Worm (Caenorhabditis elegans) whole organism, L2 larva: Measurements from ENCODE around the gene Y49F6B.8.

Source experiments
- C34F6.9 ChIP-seq: fragments of 150-350 bp; optimal IDR thresholded peaks from 2 replicates; lab custom pipeline; 2014; ENCODE audit warnings: missing biosample characterization, missing genetic modification characterization
- R02D3.7 ChIP-seq: fragments of 150-350 bp; optimal IDR thresholded peaks from 2 replicates; lab custom pipeline; 2014; ENCODE audit warnings: missing biosample characterization, missing genetic modification characterization
- Y55F3AM.14 ChIP-seq: fragments of 200-800 bp; sonication (Bioruptor generic); optimal IDR thresholded peaks from 2 replicates; lab custom pipeline; 2018; ENCODE audit warnings: mild to moderate bottlenecking, missing genetic modification characterization, missing compliant biosample characterization
- alr-1 ChIP-seq: fragments of 150-350 bp; optimal IDR thresholded peaks from 2 replicates; lab custom pipeline; 2014; ENCODE audit warnings: missing biosample characterization, missing genetic modification characterization
- aly-2 ChIP-seq: fragments of 150-350 bp; optimal IDR thresholded peaks from 2 replicates; lab custom pipeline; 2014; ENCODE audit warnings: missing biosample characterization, missing genetic modification characterization
- ama-1 ChIP-seq: fragments of 150-350 bp; optimal IDR thresholded peaks from 2 replicates; lab custom pipeline; 2018; ENCODE audit warnings: inconsistent platforms
- blmp-1 ChIP-seq: sonication (generic microtip); optimal IDR thresholded peaks from 2 replicates; lab custom pipeline; 2017; ENCODE audit warnings: missing genetic modification characterization, mild to moderate bottlenecking, missing compliant biosample characterization, antibody characterized with exemption, moderate library complexity; ENCODE audit not compliant: insufficient read depth
- ceh-16 ChIP-seq: fragments of 150-350 bp; optimal IDR thresholded peaks from 2 replicates; lab custom pipeline; 2014; ENCODE audit warnings: missing biosample characterization, missing genetic modification characterization
- ceh-82 ChIP-seq: fragments of 150-350 bp; optimal IDR thresholded peaks from 2 replicates; lab custom pipeline; 2014; ENCODE audit warnings: missing biosample characterization, missing genetic modification characterization
- crh-2 ChIP-seq: sonication (generic microtip); optimal IDR thresholded peaks from 2 replicates; lab custom pipeline; 2017; ENCODE audit warnings: missing biosample characterization, missing genetic modification characterization
- dmd-4 ChIP-seq: sonication (generic microtip); optimal IDR thresholded peaks from 2 replicates; lab custom pipeline; 2017; ENCODE audit warnings: missing biosample characterization, missing genetic modification characterization
- egl-27 ChIP-seq: sonication (generic microtip); optimal IDR thresholded peaks from 3 replicates; lab custom pipeline; 2017; ENCODE audit warnings: missing biosample characterization, missing genetic modification reagents, missing genetic modification characterization
- elt-1 ChIP-seq: fragments of 150-350 bp; optimal IDR thresholded peaks from 2 replicates; lab custom pipeline; 2014; ENCODE audit warnings: missing biosample characterization, missing genetic modification characterization
- elt-3 ChIP-seq: sonication (generic microtip); optimal IDR thresholded peaks from 2 replicates; lab custom pipeline; 2017; ENCODE audit warnings: missing biosample characterization, missing genetic modification characterization
- fos-1 ChIP-seq: fragments of 150-350 bp; optimal IDR thresholded peaks from 2 replicates; lab custom pipeline; 2014; ENCODE audit warnings: missing biosample characterization, missing genetic modification characterization
- gmeb-1 ChIP-seq: fragments of 150-350 bp; optimal IDR thresholded peaks from 2 replicates; lab custom pipeline; 2014; ENCODE audit warnings: missing biosample characterization, missing genetic modification characterization
- lin-13 ChIP-seq: fragments of 150-350 bp; optimal IDR thresholded peaks from 2 replicates; lab custom pipeline; 2014; ENCODE audit warnings: missing biosample characterization, missing genetic modification reagents, missing genetic modification characterization
- mab-5 ChIP-seq: fragments of 150-350 bp; optimal IDR thresholded peaks from 2 replicates; lab custom pipeline; 2014; ENCODE audit warnings: missing biosample characterization, missing genetic modification characterization
- mbf-1 ChIP-seq: sonication (generic microtip); optimal IDR thresholded peaks from 2 replicates; lab custom pipeline; 2017; ENCODE audit warnings: missing biosample characterization, missing genetic modification characterization
- mdl-1 ChIP-seq, 2 experiments: fragments of 150-350 bp in 1 of 2; sonication (generic microtip) in 1 of 2; optimal IDR thresholded peaks; 2 replicates each; lab custom pipeline; 2017; ENCODE audit warnings: missing biosample characterization in 2 of 2, missing genetic modification characterization in 2 of 2
- nhr-10 ChIP-seq: sonication (generic microtip); optimal IDR thresholded peaks from 2 replicates; lab custom pipeline; 2017; ENCODE audit warnings: missing biosample characterization, missing genetic modification characterization
- nhr-11 ChIP-seq: fragments of 150-350 bp; optimal IDR thresholded peaks from 2 replicates; lab custom pipeline; 2014; ENCODE audit warnings: missing biosample characterization, missing genetic modification characterization
- nhr-12 ChIP-seq: fragments of 150-350 bp; optimal IDR thresholded peaks from 2 replicates; lab custom pipeline; 2014; ENCODE audit warnings: missing biosample characterization, missing genetic modification characterization
- nhr-129 ChIP-seq: fragments of 150-350 bp; optimal IDR thresholded peaks from 2 replicates; lab custom pipeline; 2014; ENCODE audit warnings: missing biosample characterization, missing genetic modification characterization
- nhr-21 ChIP-seq: fragments of 150-350 bp; optimal IDR thresholded peaks from 2 replicates; lab custom pipeline; 2014; ENCODE audit warnings: missing biosample characterization, missing genetic modification characterization
- nhr-23 ChIP-seq: fragments of 150-350 bp; optimal IDR thresholded peaks from 2 replicates; lab custom pipeline; 2014; ENCODE audit warnings: missing biosample characterization, missing genetic modification reagents, missing genetic modification characterization
- nhr-237 ChIP-seq: fragments of 150-350 bp; optimal IDR thresholded peaks from 2 replicates; lab custom pipeline; 2014; ENCODE audit warnings: missing biosample characterization, missing genetic modification characterization
- nhr-25 ChIP-seq: fragments of 150-350 bp; sonication (generic microtip); optimal IDR thresholded peaks from 3 replicates; lab custom pipeline; 2014; ENCODE audit warnings: missing biosample characterization, missing genetic modification characterization
- nhr-6 ChIP-seq: fragments of 150-350 bp; optimal IDR thresholded peaks from 2 replicates; lab custom pipeline; 2014; ENCODE audit warnings: missing biosample characterization, missing genetic modification characterization
- peb-1 ChIP-seq: fragments of 150-350 bp; optimal IDR thresholded peaks from 2 replicates; lab custom pipeline; 2014; ENCODE audit warnings: missing biosample characterization, missing genetic modification characterization
- sem-4 ChIP-seq: fragments of 150-350 bp; optimal IDR thresholded peaks from 2 replicates; lab custom pipeline; 2014; ENCODE audit warnings: missing biosample characterization, missing genetic modification reagents, missing genetic modification characterization
- sma-3 ChIP-seq: sonication (generic microtip); optimal IDR thresholded peaks from 2 replicates; lab custom pipeline; 2016; ENCODE audit warnings: missing genetic modification reagents, missing genetic modification characterization, missing compliant biosample characterization
- sma-9 ChIP-seq, 2 experiments: fragments of 150-350 bp in 1 of 2; sonication (generic microtip) in 1 of 2; optimal IDR thresholded peaks; 2 replicates each; lab custom pipeline; 2014 to 2016; ENCODE audit warnings: missing genetic modification characterization in 2 of 2, mild to moderate bottlenecking in 1 of 2, missing biosample characterization in 1 of 2, missing compliant biosample characterization in 1 of 2, missing genetic modification reagents in 1 of 2, moderate library complexity in 1 of 2
- unc-39 ChIP-seq: fragments of 150-350 bp; optimal IDR thresholded peaks from 2 replicates; lab custom pipeline; 2014; ENCODE audit warnings: missing biosample characterization, missing genetic modification characterization
- zag-1 ChIP-seq: fragments of 150-350 bp; optimal IDR thresholded peaks from 2 replicates; lab custom pipeline; 2014; ENCODE audit warnings: missing biosample characterization, missing genetic modification characterization
- ztf-1 ChIP-seq: fragments of 200-800 bp; sonication (Bioruptor generic); conservative IDR thresholded peaks from 2 replicates; pipeline ENCODE4 v1.3.6; 2022; ENCODE audit warnings: missing genetic modification characterization, missing compliant biosample characterization
- ztf-11 ChIP-seq: sonication (generic microtip); optimal IDR thresholded peaks from 2 replicates; lab custom pipeline; 2017; ENCODE audit warnings: missing biosample characterization, missing genetic modification characterization
- ztf-4 ChIP-seq: fragments of 150-350 bp; optimal IDR thresholded peaks from 2 replicates; lab custom pipeline; 2014; ENCODE audit warnings: missing biosample characterization, missing genetic modification characterization

Y49F6B.8 gene

ce11 chrII:3446647-3447046 lies 34.8 kb downstream of the Y49F6B.8 start, which contains the start of the genes C16C8.20 and gldi-6:
Gene C16C8.20, plus strand, starts transcription at chrII:3446947.
Gene gldi-6, plus strand, starts transcription at chrII:3446947.
- TF ChIP-seq peb-1 (no peak), crh-2 (tag; lab: Kevin White, UChicago) (no peak), R02D3.7 (tag; lab: Kevin White, UChicago) (no peak), fos-1 (tag; lab: Kevin White, UChicago) (no peak), ceh-82 (tag; lab: Kevin White, UChicago) (no peak), elt-3 (tag; lab: Kevin White, UChicago) (no peak), mdl-1 (tag; optimal IDR thresholded peaks at IDR 0.05; lab: Kevin White, UChicago) (no peak), alr-1 (no peak), blmp-1 (tag; lab: Kevin White, UChicago) (no peak), dmd-4 (tag; lab: Kevin White, UChicago) (no peak), ztf-4 (tag; lab: Kevin White, UChicago) (no peak), C34F6.9 (no peak), ztf-11 (tag; lab: Kevin White, UChicago) (no peak), egl-27 (tag; lab: Kevin White, UChicago) (no peak), lin-13 (GFP tag; lab: Kevin White, UChicago) (no peak)

- TF ChIP-seq sem-4 (tag; lab: Kevin White, UChicago) (no peak), ama-1 (lab: Kevin White, UChicago) (no peak), nhr-25 (tag; lab: Kevin White, UChicago) (no peak), ztf-4 (tag; lab: Kevin White, UChicago) (no peak), zag-1 (tag; lab: Kevin White, UChicago) (no peak), ztf-1 (GFP tag; lab: Robert Waterston, UW) (no peak), nhr-21 (tag; lab: Kevin White, UChicago) (no peak), unc-39 (tag; lab: Kevin White, UChicago) (no peak), aly-2 (tag; lab: Kevin White, UChicago) (no peak), nhr-23 (tag; lab: Kevin White, UChicago) (no peak), blmp-1 (tag; lab: Kevin White, UChicago) (no peak), nhr-6 (no peak), sma-9 (GFP tag; optimal IDR thresholded peaks at IDR 0.05; lab: Kevin White, UChicago) (no peak), sma-9 (tag; optimal IDR thresholded peaks at IDR 0.05; lab: Kevin White, UChicago) (no peak), mdl-1 (tag; optimal IDR thresholded peaks at IDR 0.05; lab: Kevin White, UChicago) (no peak), mbf-1 (tag; lab: Kevin White, UChicago) (no peak), gmeb-1 (no peak), elt-1 (tag; lab: Kevin White, UChicago) (no peak)
- TF ChIP-seq, all 48 proteins: peak for 0
Measured at ce11 chrII:3445285-3445806, 36.1 kb downstream of the Y49F6B.8 start, which contains the start of the genes C16C8.5 and C16C8.16. Gene C16C8.5, minus strand, starts transcription at chrII:3445385. Gene C16C8.16, plus strand, starts transcription at chrII:3445756.

- TF ChIP-seq sma-3 (GFP tag; lab: Kevin White, UChicago) (no peak), nhr-21 (tag; lab: Kevin White, UChicago) (no peak), nhr-11 (tag; lab: Kevin White, UChicago) (no peak), ceh-82 (tag; lab: Kevin White, UChicago) (no peak), ceh-16 (tag; lab: Kevin White, UChicago) (no peak), nhr-10 (tag; lab: Kevin White, UChicago) (no peak), nhr-6 (no peak), nhr-23 (tag; lab: Kevin White, UChicago) (no peak), sma-9 (GFP tag; optimal IDR thresholded peaks at IDR 0.05; lab: Kevin White, UChicago) (no peak), sma-9 (tag; optimal IDR thresholded peaks at IDR 0.05; lab: Kevin White, UChicago) (no peak), mdl-1 (tag; optimal IDR thresholded peaks at IDR 0.05; lab: Kevin White, UChicago) (no peak), Y55F3AM.14 (no peak), R02D3.7 (tag; lab: Kevin White, UChicago) (no peak), nhr-12 (tag; lab: Kevin White, UChicago) (no peak), nhr-129 (no peak), nhr-237 (tag; lab: Kevin White, UChicago) (no peak), sem-4 (tag; lab: Kevin White, UChicago) (no peak), mab-5 (tag; lab: Kevin White, UChicago) (no peak), ama-1 (lab: Kevin White, UChicago) (no peak)
Measured at ce11 chrII:3444280-3444679, 37.2 kb downstream of the Y49F6B.8 start, which contains the start of gene C16C8.4. Gene C16C8.4, minus strand, starts transcription at chrII:3444380.
